Worm (Caenorhabditis elegans) whole organism, young adult: ENCODE data around the gene tpk-1.

Experiments used
- F33H1.4 ChIP-seq: fragments of 200-800 bp; sonication (Bioruptor generic); IDR thresholded peaks from 2 replicates; pipeline ENCODE4 v1.3.6; 2022; ENCODE audit warnings: missing genetic modification reagents, missing genetic modification characterization, missing compliant biosample characterization
- F52B5.7 ChIP-seq: sonication (generic microtip); optimal IDR thresholded peaks from 2 replicates; lab custom pipeline; 2016; ENCODE audit warnings: mild to moderate bottlenecking, missing genetic modification characterization, missing compliant biosample characterization
- ama-1 ChIP-seq, 3 experiments: fragments of 150-350 bp in 1 of 3; sonication (generic microtip) in 2 of 3; optimal IDR thresholded peaks; 2 replicates each; lab custom pipeline; 2014 to 2018; ENCODE audit warnings: missing biosample characterization in 2 of 3, missing genetic modification characterization in 2 of 3, missing genetic modification reagents in 2 of 3
- bed-2 ChIP-seq: fragments of 200-800 bp; sonication (Bioruptor generic); IDR thresholded peaks from 2 replicates; pipeline ENCODE4 v1.3.6; 2022; ENCODE audit warnings: missing genetic modification reagents, missing genetic modification characterization, missing compliant biosample characterization
- ceh-79 ChIP-seq: sonication (generic microtip); optimal IDR thresholded peaks from 2 replicates; lab custom pipeline; 2017; ENCODE audit warnings: mild to moderate bottlenecking, missing genetic modification characterization, missing compliant biosample characterization
- efl-1 ChIP-seq: fragments of 150-350 bp; optimal IDR thresholded peaks from 2 replicates; lab custom pipeline; 2014; ENCODE audit warnings: missing biosample characterization, missing genetic modification reagents, missing genetic modification characterization
- hmg-1.2 ChIP-seq: fragments of 200-800 bp; sonication (Bioruptor generic); IDR thresholded peaks from 2 replicates; pipeline ENCODE4 v1.3.6; 2022; ENCODE audit warnings: missing genetic modification reagents, missing genetic modification characterization, missing compliant biosample characterization
- hmg-20 ChIP-seq: fragments of 200-800 bp; sonication (Bioruptor generic); IDR thresholded peaks from 2 replicates; pipeline ENCODE4 v1.3.6; 2022; ENCODE audit warnings: missing genetic modification reagents, missing genetic modification characterization, missing compliant biosample characterization
- lin-35 ChIP-seq, 3 experiments: fragments of 150-350 bp in 2 of 3; sonication (generic microtip) in 1 of 3; optimal IDR thresholded peaks; 2 replicates each; lab custom pipeline; 2014 to 2018; ENCODE audit warnings: missing biosample characterization in 3 of 3, missing genetic modification characterization in 3 of 3, missing genetic modification reagents in 3 of 3
- lsy-27 ChIP-seq: sonication (generic microtip); optimal IDR thresholded peaks from 2 replicates; lab custom pipeline; 2017; ENCODE audit warnings: missing genetic modification characterization, mild to moderate bottlenecking, missing compliant biosample characterization, antibody characterized with exemption, missing genotype, borderline replicate concordance; ENCODE audit not compliant: insufficient read depth
- nhr-90 ChIP-seq: sonication (generic microtip); optimal IDR thresholded peaks from 2 replicates; lab custom pipeline; 2016; ENCODE audit warnings: missing genotype, mild to moderate bottlenecking, missing genetic modification characterization, missing compliant biosample characterization
- snpc-4 ChIP-seq, 5 experiments: fragments of 150-350 bp in 1 of 5; sonication (generic microtip) in 4 of 5; optimal IDR thresholded peaks; 2 replicates each; lab custom pipeline; 2014 to 2018; ENCODE audit warnings: missing genetic modification characterization in 5 of 5, missing biosample characterization in 3 of 5, antibody characterized with exemption in 2 of 5, mild to moderate bottlenecking in 2 of 5, missing compliant biosample characterization in 2 of 5, missing genotype in 2 of 5, moderate library complexity in 2 of 5, missing genetic modification reagents in 1 of 5
- somi-1 ChIP-seq: fragments of 200-800 bp; sonication (Bioruptor generic); optimal IDR thresholded peaks from 2 replicates; lab custom pipeline; 2018; ENCODE audit warnings: mild to moderate bottlenecking, missing genetic modification characterization, missing compliant biosample characterization

- no peak for TF ChIP-seq hmg-1.2 (GFP tag; lab: Robert Waterston, UW)
- no peak for TF ChIP-seq snpc-4 (GFP tag; optimal IDR thresholded peaks at IDR 0.05; lab: Kevin White, UChicago)
- TF ChIP-seq snpc-4 (tag; optimal IDR thresholded peaks at IDR 0.05; lab: Kevin White, UChicago): no peak
- no peak for TF ChIP-seq lsy-27 (tag; lab: Kevin White, UChicago)
- TF ChIP-seq bed-2 (GFP tag; lab: Robert Waterston, UW): no peak
- no peak for TF ChIP-seq ama-1 (optimal IDR thresholded peaks at IDR 0.05; lab: Kevin White, UChicago)
- no peak for TF ChIP-seq ama-1 (GFP tag; optimal IDR thresholded peaks at IDR 0.05; lab: Kevin White, UChicago)
- TF ChIP-seq somi-1 (GFP tag; lab: Kevin White, UChicago): no peak
- TF ChIP-seq nhr-90 (tag; lab: Kevin White, UChicago): no peak
- no peak for TF ChIP-seq ceh-79 (tag; lab: Kevin White, UChicago)
- no peak for TF ChIP-seq lin-35 (GFP tag; optimal IDR thresholded peaks at IDR 0.05; lab: Kevin White, UChicago)
- no peak for TF ChIP-seq efl-1 (GFP tag; lab: Kevin White, UChicago)
- TF ChIP-seq F52B5.7 (tag; lab: Kevin White, UChicago): no peak
- TF ChIP-seq F33H1.4 (GFP tag; lab: Robert Waterston, UW): no peak
- TF ChIP-seq hmg-20 (GFP tag; lab: Robert Waterston, UW): no peak
Observed at ce11 chrIII:8894782-8895181, 17.2 kb upstream of the tpk-1 start, which contains the start of gene asna-1.
